Worm (Caenorhabditis elegans) whole organism, L4 larva: ENCODE data around the gene knl-1.

ENCODE experiments used
- D1046.2 ChIP-seq: fragments of 200-800 bp; sonication (Bioruptor generic); IDR thresholded peaks from 2 replicates; pipeline ENCODE4 v1.3.6; 2022; ENCODE audit warnings: missing genetic modification characterization, missing compliant biosample characterization
- F10B5.3 ChIP-seq: sonication (generic microtip); optimal IDR thresholded peaks from 2 replicates; lab custom pipeline; 2016; ENCODE audit warnings: mild to moderate bottlenecking, missing genetic modification characterization, missing compliant biosample characterization
- F37D6.2 ChIP-seq: sonication (generic microtip); optimal IDR thresholded peaks from 2 replicates; lab custom pipeline; 2016; ENCODE audit warnings: mild to moderate bottlenecking, missing genetic modification characterization, missing compliant biosample characterization
- F44E2.7 ChIP-seq: fragments of 200-800 bp; sonication (Bioruptor generic); IDR thresholded peaks from 2 replicates; pipeline ENCODE4 v2.1.2; 2022; ENCODE audit warnings: missing genetic modification characterization, missing compliant biosample characterization
- F49E8.2 ChIP-seq: sonication (generic microtip); optimal IDR thresholded peaks from 2 replicates; lab custom pipeline; 2016; ENCODE audit warnings: missing compliant biosample characterization, mild to moderate bottlenecking, missing genetic modification characterization, borderline replicate concordance
- T20F7.1 ChIP-seq: fragments of 200-800 bp; sonication (Bioruptor generic); optimal IDR thresholded peaks from 2 replicates; lab custom pipeline; 2018; ENCODE audit warnings: mild to moderate bottlenecking, missing genetic modification characterization, missing compliant biosample characterization
- T26A8.4 ChIP-seq: fragments of 200-800 bp; sonication (Bioruptor generic); IDR thresholded peaks from 2 replicates; pipeline ENCODE4 v1.3.6; 2022; ENCODE audit warnings: missing genetic modification characterization, missing compliant biosample characterization
- Y5F2A.4 ChIP-seq: fragments of 200-800 bp; sonication (Bioruptor generic); optimal IDR thresholded peaks from 2 replicates; lab custom pipeline; 2018; ENCODE audit warnings: mild to moderate bottlenecking, missing genetic modification characterization, missing compliant biosample characterization
- ZK337.2 ChIP-seq: fragments of 200-800 bp; sonication (Bioruptor generic); IDR thresholded peaks from 2 replicates; pipeline ENCODE4 v1.3.6; 2022; ENCODE audit warnings: missing genetic modification reagents, missing genetic modification characterization, missing compliant biosample characterization
- aha-1 ChIP-seq: fragments of 150-350 bp; peaks from one replicate; lab custom pipeline; 2014; ENCODE audit warnings: missing biosample characterization, missing genetic modification characterization
- ceh-28 ChIP-seq: fragments of 150-350 bp; optimal IDR thresholded peaks from 2 replicates; lab custom pipeline; 2014; ENCODE audit warnings: missing biosample characterization, missing genetic modification reagents, missing genetic modification characterization
- ceh-82 ChIP-seq: sonication (generic microtip); optimal IDR thresholded peaks from 2 replicates; lab custom pipeline; 2017; ENCODE audit warnings: missing biosample characterization, missing genetic modification characterization
- ces-1 ChIP-seq: fragments of 150-350 bp; sonication (generic microtip); optimal IDR thresholded peaks from 4 replicates; lab custom pipeline; 2014; ENCODE audit warnings: missing biosample characterization, missing genetic modification reagents, missing genetic modification characterization
- daf-12 ChIP-seq: fragments of 150-350 bp; optimal IDR thresholded peaks from 2 replicates; lab custom pipeline; 2014; ENCODE audit warnings: missing biosample characterization, missing genetic modification reagents, missing genetic modification characterization
- daf-16 ChIP-seq, 3 experiments: sonication (generic microtip); optimal IDR thresholded peaks; 2 replicates each; lab custom pipeline; 2016 to 2017; ENCODE audit warnings: missing genetic modification characterization in 3 of 3, missing genetic modification reagents in 3 of 3, mild to moderate bottlenecking in 2 of 3, missing compliant biosample characterization in 2 of 3, missing biosample characterization in 1 of 3, moderate library complexity in 1 of 3
- daf-8 ChIP-seq: fragments of 200-800 bp; sonication (Bioruptor generic); IDR thresholded peaks from 2 replicates; pipeline ENCODE4 v1.3.6; 2022; ENCODE audit warnings: missing genetic modification characterization, missing compliant biosample characterization
- dmd-6 ChIP-seq: fragments of 200-800 bp; sonication (Bioruptor generic); IDR thresholded peaks from 2 replicates; pipeline ENCODE4 v1.3.6; 2022; ENCODE audit warnings: missing genetic modification reagents, missing genetic modification characterization, missing compliant biosample characterization
- dmd-8 ChIP-seq: fragments of 200-800 bp; sonication (Bioruptor generic); IDR thresholded peaks from 2 replicates; pipeline ENCODE4 v1.3.6; 2022; ENCODE audit warnings: missing genetic modification characterization, missing compliant biosample characterization
- dmd-9 ChIP-seq: fragments of 200-800 bp; sonication (Bioruptor generic); IDR thresholded peaks from 2 replicates; pipeline ENCODE4 v1.3.6; 2022; ENCODE audit warnings: missing genetic modification reagents, missing genetic modification characterization, missing compliant biosample characterization
- dpl-1 ChIP-seq: fragments of 150-350 bp; optimal IDR thresholded peaks from 2 replicates; lab custom pipeline; 2014; ENCODE audit warnings: missing biosample characterization, missing genetic modification reagents, missing genetic modification characterization
- duxl-1 ChIP-seq: sonication (generic microtip); optimal IDR thresholded peaks from 2 replicates; lab custom pipeline; 2016; ENCODE audit warnings: mild to moderate bottlenecking, missing genetic modification characterization, moderate library complexity, missing compliant biosample characterization; ENCODE audit not compliant: poor library complexity
- egl-27 ChIP-seq: sonication (generic microtip); optimal IDR thresholded peaks from 3 replicates; lab custom pipeline; 2017; ENCODE audit warnings: missing biosample characterization, missing genetic modification reagents, missing genetic modification characterization
- egl-43 ChIP-seq: fragments of 200-800 bp; sonication (Bioruptor generic); IDR thresholded peaks from 2 replicates; pipeline ENCODE4 v1.3.6; 2022; ENCODE audit warnings: missing genetic modification reagents, missing genetic modification characterization, missing compliant biosample characterization
- fos-1 ChIP-seq: fragments of 150-350 bp; optimal IDR thresholded peaks from 2 replicates; lab custom pipeline; 2014; ENCODE audit warnings: missing biosample characterization, missing genetic modification characterization
- gei-8 ChIP-seq: fragments of 200-800 bp; sonication (Bioruptor generic); optimal IDR thresholded peaks from 2 replicates; lab custom pipeline; 2018; ENCODE audit warnings: mild to moderate bottlenecking, missing genetic modification characterization, missing compliant biosample characterization
- hif-1 ChIP-seq, 2 experiments: sonication (generic microtip); optimal IDR thresholded peaks; 2 replicates each; lab custom pipeline; 2016 to 2017; ENCODE audit warnings: missing compliant biosample characterization in 2 of 2, missing genetic modification characterization in 2 of 2, missing genetic modification reagents in 2 of 2, missing genotype in 2 of 2, mild to moderate bottlenecking in 1 of 2
- hlh-30 ChIP-seq: sonication (generic microtip); optimal IDR thresholded peaks from 2 replicates; lab custom pipeline; 2017; ENCODE audit warnings: antibody characterized with exemption, mild to moderate bottlenecking, missing genetic modification characterization, missing compliant biosample characterization; ENCODE audit not compliant: insufficient read depth
- lim-7 ChIP-seq: fragments of 200-800 bp; sonication (Bioruptor generic); IDR thresholded peaks from 2 replicates; pipeline ENCODE4 v1.3.6; 2022; ENCODE audit warnings: missing genetic modification characterization, missing compliant biosample characterization
- lin-1 ChIP-seq: fragments of 200-800 bp; sonication (Bioruptor generic); IDR thresholded peaks from 2 replicates; pipeline ENCODE4 v1.3.6; 2022; ENCODE audit warnings: missing genetic modification reagents, missing genetic modification characterization, missing compliant biosample characterization
- lin-39 ChIP-seq: fragments of 150-350 bp; optimal IDR thresholded peaks from 2 replicates; lab custom pipeline; 2014; ENCODE audit warnings: missing biosample characterization, missing genetic modification reagents, missing genetic modification characterization
- lsy-2 ChIP-seq, 2 experiments: fragments of 150-350 bp in 1 of 2; sonication (generic microtip) in 1 of 2; optimal IDR thresholded peaks; 2 replicates each; lab custom pipeline; 2014 to 2017; ENCODE audit warnings: missing biosample characterization in 2 of 2, missing genetic modification characterization in 2 of 2
- mdl-1 ChIP-seq, 2 experiments: fragments of 150-350 bp in 1 of 2; sonication (generic microtip) in 1 of 2; optimal IDR thresholded peaks; 2 replicates each; lab custom pipeline; 2014 to 2017; ENCODE audit warnings: missing biosample characterization in 2 of 2, missing genetic modification characterization in 2 of 2
- mxl-3 ChIP-seq: fragments of 200-800 bp; sonication (Bioruptor generic); optimal IDR thresholded peaks from 2 replicates; lab custom pipeline; 2018; ENCODE audit warnings: mild to moderate bottlenecking, missing genetic modification characterization, missing compliant biosample characterization
- php-3 ChIP-seq: fragments of 200-800 bp; sonication (Bioruptor generic); IDR thresholded peaks from 2 replicates; pipeline ENCODE4 v1.3.6; 2022; ENCODE audit warnings: missing genetic modification reagents, missing genetic modification characterization, missing compliant biosample characterization
- saeg-2 ChIP-seq: fragments of 200-800 bp; sonication (Bioruptor generic); IDR thresholded peaks from 2 replicates; pipeline ENCODE4 v1.3.6; 2022; ENCODE audit warnings: missing genetic modification reagents, missing genetic modification characterization, missing compliant biosample characterization
- set-16 ChIP-seq: fragments of 200-800 bp; sonication (Bioruptor generic); IDR thresholded peaks from 2 replicates; pipeline ENCODE4 v1.3.6; 2022; ENCODE audit warnings: missing genetic modification reagents, missing genetic modification characterization, missing compliant biosample characterization
- snpc-1.2 ChIP-seq: fragments of 200-800 bp; sonication (Bioruptor generic); IDR thresholded peaks from 2 replicates; pipeline ENCODE4 v1.3.6; 2022; ENCODE audit warnings: missing genetic modification reagents, missing genetic modification characterization, missing compliant biosample characterization
- snpc-4 ChIP-seq: fragments of 150-350 bp; optimal IDR thresholded peaks from 2 replicates; lab custom pipeline; 2014; ENCODE audit warnings: missing biosample characterization, missing genetic modification characterization
- spr-3 ChIP-seq: fragments of 200-800 bp; sonication (Bioruptor generic); optimal IDR thresholded peaks from 2 replicates; lab custom pipeline; 2018; ENCODE audit warnings: mild to moderate bottlenecking, missing genetic modification characterization, missing compliant biosample characterization
- unc-130 ChIP-seq: sonication (generic microtip); optimal IDR thresholded peaks from 2 replicates; lab custom pipeline; 2016; ENCODE audit warnings: missing genetic modification reagents, missing genetic modification characterization, missing compliant biosample characterization
- unc-62 ChIP-seq, 3 experiments: fragments of 150-350 bp in 1 of 3; sonication (generic microtip); optimal IDR thresholded peaks in 2 of 3; peaks in 1 of 3; 1 replicate in 1 of 3; 2 replicates in 2 of 3; lab custom pipeline; 2014 to 2017; ENCODE audit warnings: missing biosample characterization in 3 of 3, missing genetic modification characterization in 3 of 3, missing genetic modification reagents in 3 of 3, missing genotype in 1 of 3
- vab-7 ChIP-seq: fragments of 200-800 bp; sonication (Bioruptor generic); IDR thresholded peaks from 2 replicates; pipeline ENCODE4 v1.3.6; 2022; ENCODE audit warnings: missing genetic modification reagents, missing genetic modification characterization, missing compliant biosample characterization
- ztf-7 ChIP-seq: fragments of 150-350 bp; optimal IDR thresholded peaks from 2 replicates; lab custom pipeline; 2014; ENCODE audit warnings: missing biosample characterization, missing genetic modification characterization

The knl-1 gene

ce11 chrIII:8220081-8220480, 30.4 kb upstream of the knl-1 start:
- no peak for TF ChIP-seq dmd-6 (GFP tag; lab: Robert Waterston, UW)

- TF ChIP-seq unc-62 (GFP tag; optimal IDR thresholded peaks at IDR 0.05 in 1 of 2; lab: Kevin White, UChicago) (no peak), unc-62 (tag; optimal IDR thresholded peaks at IDR 0.05; lab: Kevin White, UChicago) (no peak), snpc-1.2 (GFP tag; lab: Robert Waterston, UW) (no peak), dpl-1 (peak; percentile 4), dmd-9 (no peak), lin-39 (tag; lab: Kevin White, UChicago) (no peak), F44E2.7 (no peak), ZK337.2 (GFP tag; lab: Robert Waterston, UW) (no peak), F10B5.3 (tag; lab: Kevin White, UChicago) (no peak), T20F7.1 (GFP tag; lab: Kevin White, UChicago) (peak; percentile 92), lsy-2 (tag; optimal IDR thresholded peaks at IDR 0.05; lab: Kevin White, UChicago) (peak in 1 of 2 experiments; percentile 9), ceh-28 (tag; lab: Kevin White, UChicago) (no peak)
- TF ChIP-seq, all 104 proteins: peak for 3
Observed at ce11 chrIII:8224769-8225168, 25.7 kb upstream of the knl-1 start, which contains the start of gene mob-4. mob-4 (plus strand) TSS chrIII:8225097.

ce11 chrIII:8226178-8226577, 24.3 kb upstream of the knl-1 start, which contains the start of gene rfs-1:
rfs-1 (plus strand) TSS chrIII:8226478.
- TF ChIP-seq F37D6.2 (tag; lab: Kevin White, UChicago) (no peak), lin-1 (GFP tag; lab: Robert Waterston, UW) (no peak), F10B5.3 (tag; lab: Kevin White, UChicago) (no peak), Y5F2A.4 (GFP tag; lab: Kevin White, UChicago) (no peak), duxl-1 (tag; lab: Kevin White, UChicago) (no peak), egl-27 (tag; lab: Kevin White, UChicago) (no peak), mxl-3 (no peak), fos-1 (tag; lab: Kevin White, UChicago) (no peak), daf-12 (tag; lab: Kevin White, UChicago) (no peak), mdl-1 (tag; optimal IDR thresholded peaks at IDR 0.05; lab: Kevin White, UChicago) (no peak), ces-1 (no peak), dmd-8 (no peak), unc-130 (GFP tag; lab: Kevin White, UChicago) (no peak), saeg-2 (no peak), ZK337.2 (GFP tag; lab: Robert Waterston, UW) (no peak), spr-3 (no peak), lin-39 (tag; lab: Kevin White, UChicago) (no peak)
- TF ChIP-seq, all 104 proteins: peak for 0

- TF ChIP-seq D1046.2 (GFP tag; lab: Robert Waterston, UW) (no peak), hlh-30 (peak; percentile 99), gei-8 (GFP tag; lab: Kevin White, UChicago) (peak; percentile 5), F10B5.3 (tag; lab: Kevin White, UChicago) (no peak), spr-3 (no peak), lin-1 (GFP tag; lab: Robert Waterston, UW) (0 out of 2 replicates have a peak, but pooled peaks have one; percentile 35), hif-1 (tag; optimal IDR thresholded peaks at IDR 0.05; lab: Kevin White, UChicago) (peak; percentile 16 to 84), egl-27 (tag; lab: Kevin White, UChicago) (no peak), mdl-1 (tag; optimal IDR thresholded peaks at IDR 0.05; lab: Kevin White, UChicago) (peak; percentile 67 to 97), T26A8.4 (GFP tag; lab: Robert Waterston, UW) (peak; percentile 60; the same call in 1 of the 2 replicates), F49E8.2 (tag; lab: Kevin White, UChicago) (no peak), unc-130 (GFP tag; lab: Kevin White, UChicago) (no peak), set-16 (GFP tag; lab: Robert Waterston, UW) (peak; percentile 89), egl-43 (peak; percentile 79), dmd-9 (no peak), daf-16 (GFP tag; optimal IDR thresholded peaks at IDR 0.05; lab: Kevin White, UChicago) (no peak), daf-16 (tag; optimal IDR thresholded peaks at IDR 0.05; lab: Kevin White, UChicago) (peak; percentile 64), php-3 (GFP tag; lab: Robert Waterston, UW) (0 out of 2 replicates have a peak, but pooled peaks have one; percentile 39), lim-7 (GFP tag; lab: Robert Waterston, UW) (no peak), daf-12 (tag; lab: Kevin White, UChicago) (no peak), aha-1 (peak; percentile 92), ceh-82 (no peak), Y5F2A.4 (GFP tag; lab: Kevin White, UChicago) (no peak), daf-8 (GFP tag; lab: Robert Waterston, UW) (no peak), ztf-7 (peak; percentile 30), snpc-4 (tag; lab: Kevin White, UChicago) (no peak), vab-7 (GFP tag; lab: Robert Waterston, UW) (peak; percentile 62)
Observed at ce11 chrIII:8227511-8227910, 22.9 kb upstream of the knl-1 start, which contains the start of gene fbxl-1. fbxl-1 (plus strand) TSS chrIII:8227830.
